Fruit fly (Drosophila melanogaster) whole organism, embryonic: ENCODE measurements around the gene AGO2.

Source experiments
- Atf6 ChIP-seq: fragments of 200-800 bp; sonication (Bioruptor generic); IDR thresholded peaks from 2 replicates; pipeline ENCODE4 v1.3.6; 2022; ENCODE audit warnings: missing biosample characterization, missing genetic modification characterization
- CG10267 ChIP-seq: fragments of 200-800 bp; sonication (Bioruptor generic); optimal IDR thresholded peaks from 2 replicates; lab custom pipeline; 2018; ENCODE audit warnings: missing biosample characterization, mild to moderate bottlenecking, missing genetic modification characterization, moderate library complexity
- CG12071 ChIP-seq: fragments of 200-800 bp; sonication (Bioruptor generic); optimal IDR thresholded peaks from 3 replicates; lab custom pipeline; 2018; ENCODE audit warnings: missing biosample characterization, mild to moderate bottlenecking, missing genetic modification characterization
- CG12219 ChIP-seq: fragments of 200-800 bp; sonication (Bioruptor generic); optimal IDR thresholded peaks from 3 replicates; lab custom pipeline; 2018; ENCODE audit warnings: missing biosample characterization, mild to moderate bottlenecking, missing genetic modification characterization
- CG13287 ChIP-seq: fragments of 200-800 bp; sonication (Bioruptor generic); IDR thresholded peaks from 2 replicates; pipeline ENCODE4 v1.3.6; 2022; ENCODE audit warnings: missing biosample characterization, missing genetic modification characterization; ENCODE audit not compliant: partially characterized antibody
- CG14014 ChIP-seq: fragments of 200-800 bp; sonication (Bioruptor generic); IDR thresholded peaks from 2 replicates; pipeline ENCODE4 v1.3.6; 2022; ENCODE audit warnings: missing biosample characterization, missing genetic modification characterization
- CG14441 ChIP-seq: fragments of 200-800 bp; sonication (Bioruptor generic); IDR thresholded peaks from 2 replicates; pipeline ENCODE4 v1.3.6; 2022; ENCODE audit warnings: missing biosample characterization, missing genetic modification characterization
- CG16815 ChIP-seq: fragments of 200-800 bp; sonication (Bioruptor generic); optimal IDR thresholded peaks from 3 replicates; lab custom pipeline; 2017; ENCODE audit warnings: missing biosample characterization, mild to moderate bottlenecking, missing genetic modification characterization
- CG2129 ChIP-seq: fragments of 200-800 bp; sonication (Bioruptor generic); IDR thresholded peaks from 2 replicates; pipeline ENCODE4 v1.3.6; 2022; ENCODE audit warnings: missing biosample characterization, missing genetic modification characterization; ENCODE audit not compliant: partially characterized antibody
- CG30020 ChIP-seq: fragments of 200-800 bp; optimal IDR thresholded peaks from 2 replicates; lab custom pipeline; 2019; ENCODE audit warnings: missing biosample characterization, mild to moderate bottlenecking, missing genetic modification characterization, moderate library complexity
- CG31388 ChIP-seq: fragments of 200-800 bp; sonication (Bioruptor generic); optimal IDR thresholded peaks from 2 replicates; lab custom pipeline; 2016; ENCODE audit warnings: missing biosample characterization, missing genetic modification characterization
- CG32772 ChIP-seq: fragments of 200-800 bp; sonication (Bioruptor generic); IDR thresholded peaks from 2 replicates; pipeline ENCODE4 v1.3.6; 2022; ENCODE audit warnings: missing biosample characterization, missing genetic modification characterization
- CG4328 ChIP-seq: fragments of 200-800 bp; sonication (Bioruptor generic); optimal IDR thresholded peaks from 3 replicates; lab custom pipeline; 2017; ENCODE audit warnings: missing biosample characterization, missing genetic modification reagents, missing genetic modification characterization
- CG6689 ChIP-seq: fragments of 200-800 bp; sonication (Bioruptor generic); IDR thresholded peaks from 2 replicates; pipeline ENCODE4 v1.3.6; 2022; ENCODE audit warnings: missing biosample characterization, missing genetic modification characterization
- CG7271 ChIP-seq: fragments of 200-800 bp; sonication (Bioruptor generic); optimal IDR thresholded peaks from 2 replicates; lab custom pipeline; 2018; ENCODE audit warnings: missing biosample characterization, mild to moderate bottlenecking, missing genetic modification characterization, moderate library complexity
- CG8281 ChIP-seq: fragments of 200-800 bp; sonication (Bioruptor generic); optimal IDR thresholded peaks from 2 replicates; lab custom pipeline; 2018; ENCODE audit warnings: missing biosample characterization, mild to moderate bottlenecking, missing genetic modification characterization, moderate library complexity
- CG8924 ChIP-seq: fragments of 200-800 bp; optimal IDR thresholded peaks from 3 replicates; lab custom pipeline; 2019; ENCODE audit warnings: missing biosample characterization, mild to moderate bottlenecking, missing genetic modification characterization, moderate library complexity
- CG9727 ChIP-seq: fragments of 200-800 bp; sonication (Bioruptor generic); optimal IDR thresholded peaks from 3 replicates; lab custom pipeline; 2017; ENCODE audit warnings: missing biosample characterization, mild to moderate bottlenecking, missing genetic modification characterization
- CG9797 ChIP-seq: fragments of 200-800 bp; sonication (Bioruptor generic); optimal IDR thresholded peaks from 3 replicates; lab custom pipeline; 2018; ENCODE audit warnings: missing biosample characterization, mild to moderate bottlenecking, missing genetic modification characterization
- CG9817 ChIP-seq: fragments of 200-800 bp; sonication (Bioruptor generic); optimal IDR thresholded peaks from 2 replicates; lab custom pipeline; 2018; ENCODE audit warnings: missing biosample characterization, mild to moderate bottlenecking, missing genetic modification characterization, moderate library complexity
- CG9876 ChIP-seq: fragments of 200-800 bp; sonication (Bioruptor generic); optimal IDR thresholded peaks from 2 replicates; lab custom pipeline; 2016; ENCODE audit warnings: missing biosample characterization, missing genetic modification characterization
- Deaf1 ChIP-seq: fragments of 200-800 bp; optimal IDR thresholded peaks from 3 replicates; lab custom pipeline; 2019; ENCODE audit warnings: missing biosample characterization, mild to moderate bottlenecking, missing genetic modification characterization, moderate library complexity
- Dip2 ChIP-seq: fragments of 200-800 bp; sonication (Bioruptor generic); IDR thresholded peaks from 2 replicates; pipeline ENCODE4 v1.3.6; 2022; ENCODE audit warnings: missing biosample characterization, missing genetic modification characterization
- ERR ChIP-seq: fragments of 200-800 bp; sonication (Bioruptor generic); optimal IDR thresholded peaks from 2 replicates; lab custom pipeline; 2016; ENCODE audit warnings: missing biosample characterization, missing genetic modification characterization
- HLH4C ChIP-seq: fragments of 200-800 bp; sonication (Bioruptor generic); IDR thresholded peaks from 3 replicates; pipeline ENCODE4 v1.3.6; 2022; ENCODE audit warnings: missing biosample characterization, missing genetic modification characterization; ENCODE audit not compliant: partially characterized antibody
- HmgD ChIP-seq: fragments of 200-800 bp; sonication (Bioruptor generic); optimal IDR thresholded peaks from 3 replicates; lab custom pipeline; 2016; ENCODE audit warnings: missing biosample characterization, missing genetic modification characterization
- Hsf ChIP-seq: fragments of 200-800 bp; sonication (Bioruptor generic); optimal IDR thresholded peaks from 3 replicates; lab custom pipeline; 2016; ENCODE audit warnings: missing biosample characterization, missing genetic modification characterization
- Med ChIP-seq: fragments of 200-800 bp; sonication (Bioruptor generic); peaks from one replicate; lab custom pipeline; 2016; ENCODE audit warnings: missing biosample characterization, missing genetic modification characterization, mild to moderate bottlenecking, inconsistent platforms, moderate library complexity
- Oaz ChIP-seq: fragments of 200-800 bp; sonication (Bioruptor generic); IDR thresholded peaks from 2 replicates; pipeline ENCODE4 v1.3.6; 2022; ENCODE audit warnings: missing biosample characterization, missing genetic modification characterization
- PHDP ChIP-seq: fragments of 200-800 bp; sonication (Bioruptor generic); optimal IDR thresholded peaks from 3 replicates; lab custom pipeline; 2018; ENCODE audit warnings: missing biosample characterization, mild to moderate bottlenecking, missing genetic modification characterization, moderate library complexity
- Rx ChIP-seq: fragments of 200-800 bp; sonication (Bioruptor generic); IDR thresholded peaks from 2 replicates; pipeline ENCODE4 v1.3.6; 2022; ENCODE audit warnings: missing biosample characterization, missing genetic modification characterization
- al ChIP-seq: fragments of 200-800 bp; sonication (Bioruptor generic); IDR thresholded peaks from 2 replicates; pipeline ENCODE4 v1.3.6; 2022; ENCODE audit warnings: missing biosample characterization, missing genetic modification characterization
- amos ChIP-seq: fragments of 200-800 bp; sonication (Bioruptor generic); IDR thresholded peaks from 2 replicates; pipeline ENCODE4 v1.3.6; 2022; ENCODE audit warnings: missing biosample characterization, missing genetic modification characterization; ENCODE audit not compliant: partially characterized antibody
- br ChIP-seq: fragments of >200 bp; optimal IDR thresholded peaks from 2 replicates; lab custom pipeline; 2017
- cwo ChIP-seq: fragments of 200-800 bp; sonication (Bioruptor generic); optimal IDR thresholded peaks from 3 replicates; lab custom pipeline; 2017; ENCODE audit warnings: missing biosample characterization, missing genetic modification characterization, mild to moderate bottlenecking, moderate library complexity, missing genetic modification reagents
- dimm ChIP-seq: fragments of 200-800 bp; sonication (Bioruptor generic); IDR thresholded peaks from 2 replicates; pipeline ENCODE4 v1.3.6; 2022; ENCODE audit warnings: missing biosample characterization, missing genetic modification characterization
- disco-r ChIP-seq: fragments of 200-800 bp; sonication (Bioruptor generic); optimal IDR thresholded peaks from 2 replicates; lab custom pipeline; 2016; ENCODE audit warnings: missing biosample characterization, missing genetic modification characterization
- en ChIP-seq: fragments of 200-800 bp; sonication (Bioruptor generic); optimal IDR thresholded peaks from 2 replicates; lab custom pipeline; 2016; ENCODE audit warnings: missing biosample characterization, missing genetic modification characterization
- exex ChIP-seq: fragments of 200-800 bp; sonication (Bioruptor generic); optimal IDR thresholded peaks from 4 replicates; lab custom pipeline; 2018; ENCODE audit warnings: missing biosample characterization, mild to moderate bottlenecking, missing genetic modification characterization, moderate library complexity
- gem ChIP-seq: fragments of 200-800 bp; sonication (Bioruptor generic); optimal IDR thresholded peaks from 2 replicates; lab custom pipeline; 2019; ENCODE audit warnings: missing biosample characterization, mild to moderate bottlenecking, missing genetic modification characterization, moderate library complexity
- h ChIP-seq: fragments of >200 bp; optimal IDR thresholded peaks from 2 replicates; lab custom pipeline; 2017
- inv ChIP-seq: fragments of 200-800 bp; sonication (Bioruptor generic); IDR thresholded peaks from 2 replicates; pipeline ENCODE4 v1.3.6; 2022; ENCODE audit warnings: missing biosample characterization, missing genetic modification characterization; ENCODE audit not compliant: partially characterized antibody
- odd ChIP-seq: fragments of 200-800 bp; sonication (Bioruptor generic); optimal IDR thresholded peaks from 2 replicates; lab custom pipeline; 2017; ENCODE audit warnings: missing biosample characterization, mild to moderate bottlenecking, missing genetic modification characterization
- phol ChIP-seq: fragments of 200-800 bp; sonication (Bioruptor generic); optimal IDR thresholded peaks from 3 replicates; lab custom pipeline; 2018; ENCODE audit warnings: missing biosample characterization, mild to moderate bottlenecking, missing genetic modification characterization, moderate library complexity
- ro ChIP-seq: fragments of 200-800 bp; sonication (Bioruptor generic); IDR thresholded peaks from 2 replicates; pipeline ENCODE4 v1.3.6; 2022; ENCODE audit warnings: missing biosample characterization, missing genetic modification characterization
- run ChIP-seq: fragments of 200-800 bp; sonication (Bioruptor generic); optimal IDR thresholded peaks from 3 replicates; lab custom pipeline; 2018; ENCODE audit warnings: missing biosample characterization, mild to moderate bottlenecking, missing genetic modification characterization
- seq ChIP-seq: fragments of 200-800 bp; sonication (Bioruptor generic); IDR thresholded peaks from 2 replicates; pipeline ENCODE4 v1.3.6; 2022; ENCODE audit warnings: missing biosample characterization, missing genetic modification characterization
- sug ChIP-seq: fragments of 200-800 bp; optimal IDR thresholded peaks from 2 replicates; lab custom pipeline; 2019; ENCODE audit warnings: missing biosample characterization, mild to moderate bottlenecking, missing genetic modification characterization, moderate library complexity
- toy ChIP-seq: fragments of 200-800 bp; sonication (Bioruptor generic); IDR thresholded peaks from 2 replicates; pipeline ENCODE4 v1.3.6; 2022; ENCODE audit warnings: missing biosample characterization, missing genetic modification characterization
- vnd ChIP-seq: fragments of 200-800 bp; sonication (Bioruptor generic); IDR thresholded peaks from 3 replicates; pipeline ENCODE4 v1.3.6; 2022; ENCODE audit warnings: missing biosample characterization, missing genetic modification characterization; ENCODE audit not compliant: partially characterized antibody
- zen ChIP-seq: fragments of 200-800 bp; sonication (Bioruptor generic); optimal IDR thresholded peaks from 3 replicates; lab custom pipeline; 2018; ENCODE audit warnings: missing biosample characterization, mild to moderate bottlenecking, missing genetic modification characterization, moderate library complexity
- zf30C ChIP-seq: fragments of 200-800 bp; sonication (Bioruptor generic); optimal IDR thresholded peaks from 3 replicates; lab custom pipeline; 2018; ENCODE audit warnings: missing biosample characterization, mild to moderate bottlenecking, missing genetic modification characterization

AGO2 gene

dm6 chr3L:15583504-15583903 lies 29.6 kb downstream of the AGO2 start, which contains the start of gene AIMP2 (continued):
- TF ChIP-seq Med (GFP tag; lab: Kevin White, UChicago), result no peak
- TF ChIP-seq Dip2 (GFP tag; lab: Robert Waterston, UW), result no peak
- TF ChIP-seq CG12219 (GFP tag; lab: Kevin White, UChicago), result no peak
- TF ChIP-seq exex (tag; lab: Kevin White, UChicago), result no peak
- TF ChIP-seq CG31388 (GFP tag; lab: Kevin White, UChicago), result no peak
- TF ChIP-seq ERR (GFP tag; lab: Kevin White, UChicago), result no peak
- no peak for TF ChIP-seq CG8281 (tag; lab: Kevin White, UChicago)
- no peak for TF ChIP-seq CG14014
- peak; percentile 18 for TF ChIP-seq CG10267 (tag; lab: Kevin White, UChicago)
- TF ChIP-seq zf30C (GFP tag; lab: Kevin White, UChicago), result no peak
- TF ChIP-seq h (lab: Kevin White, UChicago), result no peak
- no peak for TF ChIP-seq Atf6
- no peak for TF ChIP-seq ro (GFP tag; lab: Robert Waterston, UW)
- no peak for TF ChIP-seq odd (GFP tag; lab: Kevin White, UChicago)
- no peak for TF ChIP-seq CG9817 (tag; lab: Kevin White, UChicago)
- TF ChIP-seq seq, result no peak
- no peak for TF ChIP-seq CG32772 (GFP tag; lab: Robert Waterston, UW)
- no peak for TF ChIP-seq br
- TF ChIP-seq zen, result no peak
- no peak for TF ChIP-seq run (tag; lab: Kevin White, UChicago)
- no peak for TF ChIP-seq PHDP (tag; lab: Kevin White, UChicago)
- TF ChIP-seq inv (GFP tag; lab: Robert Waterston, UW), result 0 out of 2 replicates have a peak, but pooled peaks have one; percentile 13
- no peak for TF ChIP-seq vnd (GFP tag; lab: Robert Waterston, UW)
- no peak for TF ChIP-seq CG12071
- no peak for TF ChIP-seq Hsf (GFP tag; lab: Kevin White, UChicago)
- TF ChIP-seq CG8924 (tag; lab: Kevin White, UChicago), result no peak
- no peak for TF ChIP-seq Rx (GFP tag; lab: Robert Waterston, UW)
- no peak for TF ChIP-seq CG4328 (GFP tag; lab: Kevin White, UChicago)
- peak; percentile 46; the same call in 1 of the 3 replicates for TF ChIP-seq HLH4C (GFP tag; lab: Robert Waterston, UW)
- TF ChIP-seq CG9876 (GFP tag; lab: Kevin White, UChicago), result no peak
- no peak for TF ChIP-seq CG2129 (GFP tag; lab: Robert Waterston, UW)
- TF ChIP-seq toy (GFP tag; lab: Robert Waterston, UW), result no peak
- TF ChIP-seq Oaz (GFP tag; lab: Robert Waterston, UW), result no peak
- peak; percentile 0 for TF ChIP-seq phol (tag; lab: Kevin White, UChicago)
- TF ChIP-seq gem, result no peak
- TF ChIP-seq dimm, result no peak
- TF ChIP-seq CG9727 (GFP tag; lab: Kevin White, UChicago), result no peak
- TF ChIP-seq amos (GFP tag; lab: Robert Waterston, UW), result no peak
- no peak for TF ChIP-seq al (GFP tag; lab: Robert Waterston, UW)
- TF ChIP-seq cwo (GFP tag; lab: Kevin White, UChicago), result no peak
- TF ChIP-seq CG9797 (GFP tag; lab: Kevin White, UChicago), result peak; percentile 78
- TF ChIP-seq HmgD (GFP tag; lab: Kevin White, UChicago), result no peak
- TF ChIP-seq Deaf1 (tag; lab: Kevin White, UChicago), result no peak
- TF ChIP-seq CG13287 (GFP tag; lab: Robert Waterston, UW), result peak; percentile 55
- TF ChIP-seq sug (tag; lab: Kevin White, UChicago), result no peak
- no peak for TF ChIP-seq CG14441 (GFP tag; lab: Robert Waterston, UW)
- no peak for TF ChIP-seq en (GFP tag; lab: Kevin White, UChicago)
- no peak for TF ChIP-seq CG16815 (GFP tag; lab: Kevin White, UChicago)
- peak; percentile 21 for TF ChIP-seq CG30020 (tag; lab: Kevin White, UChicago)
- no peak for TF ChIP-seq disco-r
- TF ChIP-seq CG6689 (GFP tag; lab: Robert Waterston, UW), result no peak
- TF ChIP-seq CG7271, result no peak
